Worm (Caenorhabditis elegans): ENCODE results near the gene dsl-3.

- TF ChIP-seq ets-5 (GFP tag; IDR thresholded peaks at IDR 0.05) (no peak), fos-1 (tag; optimal IDR thresholded peaks at IDR 0.05) (peak; percentile 69)
These were observed 14.3 kb upstream of the dsl-3 start, which contains the start of gene npp-8 for ce11 chrIV:1595802-1596201.

All from whole organism, L1 larva.